Worm (Caenorhabditis elegans): Measurements from ENCODE around the gene dlat-1.

Gene dlat-1

ce11 chrV:14414964-14415564 is 32.0 kb downstream of the dlat-1 start, which contains the start of the genes nxf-1 and C15H11.11 (continued):
- TF ChIP-seq hif-1 (tag; optimal IDR thresholded peaks at IDR 0.05) (peak in 1 of 2 experiments; percentile 49), D1046.2 (GFP tag; IDR thresholded peaks at IDR 0.05) (no peak), snpc-4 (tag; optimal IDR thresholded peaks at IDR 0.05) (no peak), tra-1 (GFP tag; IDR thresholded peaks at IDR 0.05) (0 out of 2 replicates have a peak, but pooled peaks have one; percentile 43), arid-1 (GFP tag; conservative IDR thresholded peaks at IDR 0.05) (peak; percentile 58; the same call in 1 of the 2 replicates), nhr-41 (GFP tag; IDR thresholded peaks at IDR 0.05) (no peak), T20F7.1 (GFP tag; optimal IDR thresholded peaks at IDR 0.05) (peak; percentile 81), lin-1 (GFP tag; IDR thresholded peaks at IDR 0.05) (peak; percentile 62; the same call in 1 of the 2 replicates), ceh-82 (tag; optimal IDR thresholded peaks at IDR 0.05) (no peak), F10B5.3 (tag; optimal IDR thresholded peaks at IDR 0.05) (no peak), zfp-3 (GFP tag; conservative IDR thresholded peaks at IDR 0.05) (no peak)

- TF ChIP-seq php-3 (GFP tag; IDR thresholded peaks at IDR 0.05) (no peak), nhr-25 (tag; optimal IDR thresholded peaks at IDR 0.05; ENCODE audit: borderline replicate concordance, insufficient read depth) (no peak), zip-2 (tag; optimal IDR thresholded peaks at IDR 0.05) (no peak), F49E8.2 (tag; optimal IDR thresholded peaks at IDR 0.05; ENCODE audit: borderline replicate concordance) (no peak), dmd-6 (GFP tag; IDR thresholded peaks at IDR 0.05) (peak; percentile 66), F10B5.3 (tag; optimal IDR thresholded peaks at IDR 0.05) (no peak), nhr-102 (tag; optimal IDR thresholded peaks at IDR 0.05) (no peak), skn-1 (tag; optimal IDR thresholded peaks at IDR 0.05) (no peak), tag-97 (GFP tag; IDR thresholded peaks at IDR 0.05) (no peak), zip-11 (GFP tag; IDR thresholded peaks at IDR 0.05) (no peak), daf-12 (tag; optimal IDR thresholded peaks at IDR 0.05) (no peak), spr-3 (GFP tag; optimal IDR thresholded peaks at IDR 0.05) (no peak), mes-2 (tag; optimal IDR thresholded peaks at IDR 0.05; ENCODE audit: poor library complexity, severe bottlenecking) (no peak), nhr-237 (tag; optimal IDR thresholded peaks at IDR 0.05) (no peak), madf-5 (GFP tag; IDR thresholded peaks at IDR 0.05) (no peak), sdz-12 (GFP tag; optimal IDR thresholded peaks at IDR 0.05) (no peak), nhr-10 (tag; optimal IDR thresholded peaks at IDR 0.05) (no peak), mdt-29 (GFP tag; IDR thresholded peaks at IDR 0.05) (no peak), lim-7 (GFP tag; IDR thresholded peaks at IDR 0.05) (no peak), lsy-2 (tag; optimal IDR thresholded peaks at IDR 0.05) (no peak), egl-27 (tag; optimal IDR thresholded peaks at IDR 0.05) (no peak), dve-1 (tag; optimal IDR thresholded peaks at IDR 0.05; ENCODE audit: insufficient read depth) (peak; percentile 61), ztf-11 (tag; optimal IDR thresholded peaks at IDR 0.05) (no peak), ceh-62 (tag; optimal IDR thresholded peaks at IDR 0.05) (no peak), hmg-1.1 (GFP tag; IDR thresholded peaks at IDR 0.05) (no peak), unc-62 (GFP tag; optimal IDR thresholded peaks at IDR 0.05 in 1 of 2) (no peak), unc-62 (tag; optimal IDR thresholded peaks at IDR 0.05) (no peak), nhr-6 (tag; optimal IDR thresholded peaks at IDR 0.05) (peak; percentile 81), hlh-30 (tag; optimal IDR thresholded peaks at IDR 0.05; ENCODE audit: insufficient read depth) (peak; percentile 14), snpc-1.2 (GFP tag; IDR thresholded peaks at IDR 0.05) (no peak), R02D3.7 (tag; optimal IDR thresholded peaks at IDR 0.05) (no peak), ZK546.5 (tag; optimal IDR thresholded peaks at IDR 0.05) (no peak), madf-9 (GFP tag; conservative IDR thresholded peaks at IDR 0.05) (no peak), F26F4.8 (GFP tag; conservative IDR thresholded peaks at IDR 0.05) (no peak), pha-4 (GFP tag; IDR thresholded peaks at IDR 0.05) (no peak), pha-4 (tag; optimal IDR thresholded peaks at IDR 0.05) (no peak), dmd-9 (GFP tag; IDR thresholded peaks at IDR 0.05) (no peak), lin-1 (GFP tag; IDR thresholded peaks at IDR 0.05) (no peak), F44E2.7 (GFP tag; IDR thresholded peaks at IDR 0.05) (no peak), saeg-2 (GFP tag; IDR thresholded peaks at IDR 0.05) (no peak)
Measured at ce11 chrV:14414032-14414431, 33.1 kb downstream of the dlat-1 start.

All from whole organism, L4 larva.